Fruit fly (Drosophila melanogaster) whole organism, embryonic: ENCODE data around the gene Clc.
A peak's percentile ranks its signal among the peaks of the same experiment; 100 is the strongest.

ENCODE experiments used
- Adf1 ChIP-seq: fragments of 200-800 bp; sonication (Bioruptor generic); IDR thresholded peaks from 2 replicates; pipeline ENCODE4 v1.3.6; 2022; ENCODE audit warnings: missing biosample characterization, missing genetic modification characterization
- Antp ChIP-seq: fragments of 200-800 bp; sonication (Bioruptor generic); optimal IDR thresholded peaks from 3 replicates; lab custom pipeline; 2016; ENCODE audit warnings: missing biosample characterization, missing genetic modification characterization
- CG10274 ChIP-seq: fragments of 200-800 bp; sonication (Bioruptor generic); optimal IDR thresholded peaks from 3 replicates; lab custom pipeline; 2017; ENCODE audit warnings: missing biosample characterization, mild to moderate bottlenecking, missing genetic modification characterization
- CG10543 ChIP-seq: fragments of 200-800 bp; sonication (Bioruptor generic); optimal IDR thresholded peaks from 3 replicates; lab custom pipeline; 2017; ENCODE audit warnings: missing biosample characterization, mild to moderate bottlenecking, missing genetic modification characterization, moderate library complexity
- CG10979 ChIP-seq: fragments of 200-800 bp; sonication (Bioruptor generic); optimal IDR thresholded peaks from 2 replicates; lab custom pipeline; 2018; ENCODE audit warnings: missing biosample characterization, mild to moderate bottlenecking, missing genetic modification characterization, moderate library complexity
- CG11093 ChIP-seq: fragments of 200-800 bp; sonication (Bioruptor generic); IDR thresholded peaks from 3 replicates; pipeline ENCODE4 v1.3.6; 2022; ENCODE audit warnings: missing biosample characterization, missing genetic modification characterization
- CG13424 ChIP-seq: fragments of 200-800 bp; sonication (Bioruptor generic); optimal IDR thresholded peaks from 2 replicates; lab custom pipeline; 2019; ENCODE audit warnings: missing biosample characterization, mild to moderate bottlenecking, missing genetic modification characterization, moderate library complexity
- CG16813 ChIP-seq: fragments of 200-800 bp; sonication (Bioruptor generic); IDR thresholded peaks from 3 replicates; pipeline ENCODE4 v1.3.6; 2022; ENCODE audit warnings: missing biosample characterization, missing genetic modification characterization; ENCODE audit not compliant: partially characterized antibody
- CG17568 ChIP-seq: fragments of 200-800 bp; sonication (Bioruptor generic); optimal IDR thresholded peaks from 2 replicates; lab custom pipeline; 2018; ENCODE audit warnings: missing biosample characterization, mild to moderate bottlenecking, missing genetic modification characterization, moderate library complexity
- CG17912 ChIP-seq: fragments of 200-800 bp; sonication (Bioruptor generic); optimal IDR thresholded peaks from 2 replicates; lab custom pipeline; 2018; ENCODE audit warnings: missing biosample characterization, mild to moderate bottlenecking, missing genetic modification characterization
- CG1792 ChIP-seq: fragments of 200-800 bp; sonication (Bioruptor generic); optimal IDR thresholded peaks from 2 replicates; lab custom pipeline; 2016; ENCODE audit warnings: missing biosample characterization, missing genetic modification characterization
- CG18011 ChIP-seq: fragments of 200-800 bp; sonication (Bioruptor generic); optimal IDR thresholded peaks from 2 replicates; lab custom pipeline; 2017; ENCODE audit warnings: missing biosample characterization, missing genetic modification characterization, mild to moderate bottlenecking, moderate library complexity, missing genotype
- CG1832 ChIP-seq: fragments of 200-800 bp; sonication (Bioruptor generic); optimal IDR thresholded peaks from 2 replicates; lab custom pipeline; 2017; ENCODE audit warnings: missing biosample characterization, mild to moderate bottlenecking, missing genetic modification characterization, inconsistent platforms
- CG2116 ChIP-seq: fragments of 200-800 bp; sonication (Bioruptor generic); optimal IDR thresholded peaks from 3 replicates; lab custom pipeline; 2018; ENCODE audit warnings: missing biosample characterization, mild to moderate bottlenecking, missing genetic modification characterization
- CG30431 ChIP-seq: fragments of 200-800 bp; sonication (Bioruptor generic); optimal IDR thresholded peaks from 2 replicates; lab custom pipeline; 2017; ENCODE audit warnings: missing biosample characterization, missing genetic modification characterization
- CG3065 ChIP-seq: fragments of 200-800 bp; sonication (Bioruptor generic); optimal IDR thresholded peaks from 2 replicates; lab custom pipeline; 2016; ENCODE audit warnings: missing biosample characterization, missing genetic modification characterization
- CG3726 ChIP-seq: fragments of 200-800 bp; sonication (Bioruptor generic); IDR thresholded peaks from 3 replicates; pipeline ENCODE4, ENCODE4 v1.3.6; 2022; ENCODE audit warnings: missing biosample characterization, missing genetic modification characterization
- CG4328 ChIP-seq: fragments of 200-800 bp; sonication (Bioruptor generic); optimal IDR thresholded peaks from 3 replicates; lab custom pipeline; 2017; ENCODE audit warnings: missing biosample characterization, missing genetic modification reagents, missing genetic modification characterization
- CG43689 ChIP-seq: fragments of 200-800 bp; sonication (Bioruptor generic); IDR thresholded peaks from 2 replicates; pipeline ENCODE4 v1.3.6; 2022; ENCODE audit warnings: missing biosample characterization, missing genetic modification characterization
- CG4424 ChIP-seq: fragments of 200-800 bp; sonication (Bioruptor generic); optimal IDR thresholded peaks from 3 replicates; lab custom pipeline; 2016; ENCODE audit warnings: missing biosample characterization, missing genetic modification characterization
- CG7786 ChIP-seq: fragments of 200-800 bp; sonication (Bioruptor generic); optimal IDR thresholded peaks from 2 replicates; lab custom pipeline; 2016; ENCODE audit warnings: missing biosample characterization, missing genetic modification characterization
- Dad ChIP-seq: fragments of 200-800 bp; sonication (Bioruptor generic); optimal IDR thresholded peaks from 3 replicates; lab custom pipeline; 2016; ENCODE audit warnings: missing biosample characterization, missing genetic modification characterization
- E2f2 ChIP-seq: fragments of 200-800 bp; sonication (Bioruptor generic); IDR thresholded peaks from 2 replicates; pipeline ENCODE4 v1.3.6; 2022; ENCODE audit warnings: missing biosample characterization, missing genetic modification characterization
- HHEX ChIP-seq: fragments of 200-800 bp; sonication (Bioruptor generic); optimal IDR thresholded peaks from 3 replicates; lab custom pipeline; 2017; ENCODE audit warnings: missing biosample characterization, mild to moderate bottlenecking, missing genetic modification characterization, missing genetic modification reagents
- MESR4 ChIP-seq: fragments of 200-800 bp; sonication (Bioruptor generic); optimal IDR thresholded peaks from 2 replicates; lab custom pipeline; 2018; ENCODE audit warnings: missing biosample characterization, mild to moderate bottlenecking, missing genetic modification characterization, moderate library complexity
- Max ChIP-seq: fragments of 200-800 bp; sonication (Bioruptor generic); optimal IDR thresholded peaks from 2 replicates; lab custom pipeline; 2016; ENCODE audit warnings: missing biosample characterization, mild to moderate bottlenecking, missing genetic modification characterization
- Pdp1 ChIP-seq, 2 experiments: fragments of 200-800 bp; sonication (Bioruptor generic); optimal IDR thresholded peaks; 3 replicates each; lab custom pipeline; 2016; ENCODE audit warnings: missing biosample characterization in 2 of 2, missing genetic modification characterization in 2 of 2, mild to moderate bottlenecking in 1 of 2, moderate library complexity in 1 of 2
- Scr ChIP-seq: fragments of 200-800 bp; sonication (Bioruptor generic); IDR thresholded peaks from 2 replicates; pipeline ENCODE4 v1.3.6; 2022; ENCODE audit warnings: missing biosample characterization, missing genetic modification characterization; ENCODE audit not compliant: partially characterized antibody
- TFAM ChIP-seq: fragments of 200-800 bp; sonication (Bioruptor generic); optimal IDR thresholded peaks from 2 replicates; lab custom pipeline; 2017; ENCODE audit warnings: missing biosample characterization, missing genetic modification characterization, inconsistent platforms
- Taf1 ChIP-seq: fragments of 200-800 bp; sonication (Bioruptor generic); IDR thresholded peaks from 2 replicates; pipeline ENCODE4 v1.3.6; 2022; ENCODE audit warnings: missing biosample characterization, missing genetic modification characterization
- bab2 ChIP-seq: fragments of 200-800 bp; sonication (Bioruptor generic); optimal IDR thresholded peaks from 2 replicates; lab custom pipeline; 2016; ENCODE audit warnings: missing biosample characterization, missing genetic modification characterization
- en ChIP-seq: fragments of 200-800 bp; sonication (Bioruptor generic); optimal IDR thresholded peaks from 2 replicates; lab custom pipeline; 2016; ENCODE audit warnings: missing biosample characterization, missing genetic modification characterization
- eve ChIP-seq, 2 experiments: fragments of >200 bp; optimal IDR thresholded peaks; 2 replicates each; lab custom pipeline; 2017; ENCODE audit warnings: missing biosample characterization in 2 of 2, missing genetic modification characterization in 2 of 2
- hb ChIP-seq: fragments of 200-800 bp; sonication (Bioruptor generic); IDR thresholded peaks from 3 replicates; pipeline ENCODE4 v1.3.6; 2022; ENCODE audit warnings: missing biosample characterization, missing genetic modification characterization; ENCODE audit not compliant: partially characterized antibody
- kah ChIP-seq: fragments of 200-800 bp; sonication (Bioruptor generic); optimal IDR thresholded peaks from 2 replicates; lab custom pipeline; 2018; ENCODE audit warnings: missing biosample characterization, mild to moderate bottlenecking, missing genetic modification characterization
- maf-S ChIP-seq: fragments of 200-800 bp; sonication (Bioruptor generic); optimal IDR thresholded peaks from 2 replicates; lab custom pipeline; 2016; ENCODE audit warnings: missing biosample characterization, missing genetic modification characterization
- mam ChIP-seq: fragments of 200-800 bp; sonication (Bioruptor generic); optimal IDR thresholded peaks from 3 replicates; lab custom pipeline; 2016; ENCODE audit warnings: missing biosample characterization, missing genetic modification characterization
- p53 ChIP-seq: fragments of 200-800 bp; sonication (Bioruptor generic); optimal IDR thresholded peaks from 2 replicates; lab custom pipeline; 2016; ENCODE audit warnings: missing biosample characterization, missing genetic modification characterization
- pb ChIP-seq: fragments of 200-800 bp; sonication (Bioruptor generic); optimal IDR thresholded peaks from 3 replicates; lab custom pipeline; 2016; ENCODE audit warnings: missing biosample characterization, missing genetic modification characterization
- sens ChIP-seq: fragments of 200-800 bp; sonication (Bioruptor generic); peaks from one replicate; lab custom pipeline; 2016; ENCODE audit warnings: missing biosample characterization, missing genetic modification characterization
- sens-2 ChIP-seq: fragments of 200-800 bp; sonication (Bioruptor generic); IDR thresholded peaks from 2 replicates; pipeline ENCODE4 v1.3.6; 2022; ENCODE audit warnings: missing biosample characterization, missing genetic modification characterization
- slou ChIP-seq: fragments of 200-800 bp; sonication (Bioruptor generic); optimal IDR thresholded peaks from 3 replicates; lab custom pipeline; 2016; ENCODE audit warnings: missing biosample characterization, missing genetic modification characterization
- sug ChIP-seq: fragments of 200-800 bp; optimal IDR thresholded peaks from 2 replicates; lab custom pipeline; 2019; ENCODE audit warnings: missing biosample characterization, mild to moderate bottlenecking, missing genetic modification characterization, moderate library complexity
- tgo ChIP-seq: fragments of 200-800 bp; sonication (Bioruptor generic); IDR thresholded peaks from 3 replicates; pipeline ENCODE4 v1.3.6; 2022; ENCODE audit warnings: missing biosample characterization, missing genetic modification characterization
- tup ChIP-seq: fragments of 200-800 bp; sonication (Bioruptor generic); optimal IDR thresholded peaks from 2 replicates; lab custom pipeline; 2016; ENCODE audit warnings: missing biosample characterization, mild to moderate bottlenecking, missing genetic modification characterization, moderate library complexity
- zfh2 ChIP-seq: fragments of 200-800 bp; sonication (Bioruptor generic); optimal IDR thresholded peaks from 2 replicates; lab custom pipeline; 2016; ENCODE audit warnings: missing biosample characterization, missing genetic modification characterization

Clc gene

DNA sequence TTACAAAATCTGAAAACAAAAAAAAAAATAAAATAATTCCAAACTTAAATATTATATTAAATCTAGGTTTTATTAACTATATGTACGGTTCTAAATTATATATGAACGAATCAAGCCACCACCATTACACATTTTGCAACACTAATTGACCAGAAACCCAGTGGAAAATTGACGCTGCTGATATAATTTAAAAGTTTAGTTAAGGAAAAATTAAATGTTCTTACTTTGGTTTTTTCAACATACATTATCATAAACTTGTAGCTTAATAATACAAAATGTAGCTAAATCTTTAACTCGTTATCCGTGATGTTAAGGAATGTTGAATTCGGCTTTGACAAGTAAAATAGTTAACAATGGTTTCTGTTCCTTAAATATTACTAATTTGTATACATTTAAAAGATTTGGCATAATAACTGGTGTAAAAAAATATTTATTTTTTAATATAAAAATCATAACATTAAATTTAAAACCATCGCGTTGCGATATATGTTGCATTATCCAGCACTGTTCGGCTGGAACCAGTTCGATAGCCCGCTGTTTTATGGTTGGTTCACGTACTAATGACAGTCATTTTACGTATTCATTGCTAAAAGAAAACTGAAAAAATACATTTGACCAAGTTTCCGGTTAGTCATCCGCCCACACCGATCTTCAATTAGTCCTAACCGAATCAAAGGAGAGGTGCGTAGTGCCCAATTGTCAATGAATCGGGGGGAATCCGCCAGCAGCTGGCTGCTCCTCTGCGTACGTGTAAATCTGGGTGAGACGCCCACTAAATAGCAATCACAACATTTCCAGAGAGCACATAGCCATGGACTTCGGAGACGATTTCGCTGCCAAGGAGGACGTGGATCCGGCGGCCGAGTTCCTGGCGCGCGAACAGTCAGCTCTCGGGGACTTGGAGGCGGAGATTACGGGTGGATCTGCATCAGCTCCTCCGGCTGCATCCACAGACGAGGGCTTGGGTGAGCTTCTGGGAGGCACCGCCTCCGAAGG lies 1.4 kb downstream of the Clc start (continued):
- no peak for TF ChIP-seq TFAM
- no peak for TF ChIP-seq CG3065 (GFP tag; lab: Kevin White, UChicago)
- peak; percentile 75 for TF ChIP-seq Scr (GFP tag; lab: Robert Waterston, UW)
- no peak for TF ChIP-seq Dad (GFP tag; lab: Kevin White, UChicago)
- no peak for TF ChIP-seq zfh2
- TF ChIP-seq Antp (GFP tag; lab: Kevin White, UChicago), result no peak
- no peak for TF ChIP-seq CG11093
- TF ChIP-seq, all 482 proteins: peak for 260

dm6 chr3L:20247513-20248173 lies 6.8 kb downstream of the Clc start, which contains the start of gene rdgC:
Gene rdgC, plus strand, starts transcription at chr3L:20248080.
- TF ChIP-seq CG1832 (GFP tag; lab: Kevin White, UChicago) (peak; percentile 45), Taf1 (peak; percentile 87), MESR4 (GFP tag; lab: Kevin White, UChicago) (peak; percentile 63), CG13424 (tag; lab: Kevin White, UChicago) (peak; percentile 95), sens (GFP tag; lab: Kevin White, UChicago) (peak; percentile 99), Max (peak; percentile 92), slou (GFP tag; lab: Kevin White, UChicago) (peak; percentile 92), CG7786 (peak; percentile 96), zfh2 (peak; percentile 93), CG17568 (GFP tag; lab: Kevin White, UChicago) (peak; percentile 94), CG10543 (peak; percentile 77), CG4328 (GFP tag; lab: Kevin White, UChicago) (peak; percentile 76), bab2 (GFP tag; lab: Kevin White, UChicago) (peak; percentile 94), en (peak; percentile 92), HHEX (peak; percentile 96), tup (GFP tag; lab: Kevin White, UChicago) (peak; percentile 88), kah (GFP tag; lab: Kevin White, UChicago) (peak; percentile 87), CG2116 (GFP tag; lab: Kevin White, UChicago) (peak; percentile 74), CG16813 (no peak), CG17912 (peak; percentile 83), mam (GFP tag; lab: Kevin White, UChicago) (peak; percentile 97), CG4424 (GFP tag; lab: Kevin White, UChicago) (peak; percentile 94), E2f2 (GFP tag; lab: Robert Waterston, UW) (peak; percentile 79), Adf1 (GFP tag; lab: Robert Waterston, UW) (peak; percentile 99), maf-S (GFP tag; lab: Kevin White, UChicago) (peak; percentile 94), CG1792 (GFP tag; lab: Kevin White, UChicago) (peak; percentile 95), sens-2 (GFP tag; lab: Robert Waterston, UW) (peak; percentile 88), CG18011 (peak; percentile 81), Pdp1 (GFP tag; optimal IDR thresholded peaks at IDR 0.05; lab: Kevin White, UChicago) (peak; percentile 92 to 96), CG30431 (GFP tag; lab: Kevin White, UChicago) (peak; percentile 77), eve (GFP tag; optimal IDR thresholded peaks at IDR 0.05; lab: Kevin White, UChicago) (no peak), CG3726 (GFP tag; lab: Robert Waterston, UW) (peak; percentile 93), CG10979 (tag; lab: Kevin White, UChicago) (peak; percentile 91), hb (GFP tag; lab: Robert Waterston, UW) (no peak), CG43689 (GFP tag; lab: Robert Waterston, UW) (peak; percentile 86), sug (tag; lab: Kevin White, UChicago) (peak; percentile 76), tgo (GFP tag; lab: Robert Waterston, UW) (peak; percentile 96), pb (GFP tag; lab: Kevin White, UChicago) (peak; percentile 94), CG10274 (GFP tag; lab: Kevin White, UChicago) (peak; percentile 83), p53 (GFP tag; lab: Kevin White, UChicago) (peak; percentile 89)
